Comparison of ENCODE assay signal across 1 fruit fly cellular context in the genomic region with DNA sequence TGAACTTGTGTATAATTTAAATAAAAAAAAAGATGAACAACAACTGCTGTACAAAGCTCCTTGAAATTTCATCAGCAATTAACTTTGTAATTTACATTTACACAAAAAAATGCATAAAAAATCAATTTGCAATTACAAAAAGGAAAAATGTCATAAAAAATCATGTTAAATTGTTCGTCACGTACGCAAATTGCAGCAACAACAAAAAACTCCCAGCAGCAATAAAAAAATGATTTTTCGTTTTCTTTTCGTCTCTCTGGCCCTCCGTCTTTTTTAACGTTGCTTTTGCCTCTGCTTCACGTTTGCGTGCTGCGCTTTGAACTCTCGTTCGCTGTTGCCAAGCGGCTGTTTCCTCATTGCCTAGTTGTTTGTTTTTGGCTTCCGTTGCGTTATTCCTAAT.
TF ChIP-seq lines count a peak whose summit lies in the region.

No protein-coding gene starts in this region.

TF ChIP-seq in whole organism, embryonic, 481 proteins besides CTCF, POLR2A, EP300 and RAD21 (continued from another document):
- TF ChIP-seq slou (GFP tag; optimal IDR thresholded peaks at IDR 0.05; lab: Kevin White, UChicago) (no peak), Meics (GFP tag; optimal IDR thresholded peaks at IDR 0.05; lab: Kevin White, UChicago) (peak; percentile 35), Bdp1 (GFP tag; optimal IDR thresholded peaks at IDR 0.05; lab: Kevin White, UChicago) (no peak), CG11398 (GFP tag; optimal IDR thresholded peaks at IDR 0.05; lab: Kevin White, UChicago) (no peak), vfl (GFP tag; optimal IDR thresholded peaks at IDR 0.05; lab: Kevin White, UChicago) (no peak), wdn (GFP tag; IDR thresholded peaks at IDR 0.05; lab: Robert Waterston, UW) (peak; percentile 23; the same call in 1 of the 2 replicates), luna (GFP tag; optimal IDR thresholded peaks at IDR 0.05; lab: Kevin White, UChicago) (peak; percentile 4), psq (GFP tag; optimal IDR thresholded peaks at IDR 0.05; lab: Kevin White, UChicago) (peak; percentile 58), corto (GFP tag; optimal IDR thresholded peaks at IDR 0.05; lab: Kevin White, UChicago) (peak; percentile 5), CG3847 (GFP tag; IDR thresholded peaks at IDR 0.05; lab: Robert Waterston, UW) (peak; percentile 5; the same call in 1 of the 2 replicates), Eip74EF (GFP tag; optimal IDR thresholded peaks at IDR 0.05; lab: Kevin White, UChicago) (peak in 1 of 2 experiments; percentile 24), CG8924 (tag; optimal IDR thresholded peaks at IDR 0.05; lab: Kevin White, UChicago) (no peak), Atf6 (GFP tag; IDR thresholded peaks at IDR 0.05; lab: Robert Waterston, UW) (0 out of 2 replicates have a peak, but pooled peaks have one; percentile 7), caup (GFP tag; optimal IDR thresholded peaks at IDR 0.05; lab: Kevin White, UChicago; ENCODE audit: severe bottlenecking) (peak; percentile 14), Hand (GFP tag; optimal IDR thresholded peaks at IDR 0.05; lab: Kevin White, UChicago) (peak; percentile 4), vvl (GFP tag; IDR thresholded peaks at IDR 0.05; lab: Robert Waterston, UW) (peak; percentile 9; the same call in 1 of the 2 replicates), sisA (GFP tag; IDR thresholded peaks at IDR 0.05; lab: Robert Waterston, UW) (no peak), Neu2 (GFP tag; optimal IDR thresholded peaks at IDR 0.05; lab: Kevin White, UChicago; ENCODE audit: borderline replicate concordance) (no peak), sqz (GFP tag; optimal IDR thresholded peaks at IDR 0.05; lab: Kevin White, UChicago) (peak; percentile 71), Hmx (GFP tag; optimal IDR thresholded peaks at IDR 0.05; lab: Kevin White, UChicago) (peak; percentile 6), CG9932 (GFP tag; IDR thresholded peaks at IDR 0.05; lab: Robert Waterston, UW) (peak; percentile 33)
TF ChIP-seq in whole organism, embryonic: peak in this region for 21.
